Worm (Caenorhabditis elegans) whole organism, L4 larva: Measurements from ENCODE around the gene mig-22.

Experiments
- F10B5.3 ChIP-seq: sonication (generic microtip); optimal IDR thresholded peaks from 2 replicates; lab custom pipeline; 2016; ENCODE audit warnings: mild to moderate bottlenecking, missing genetic modification characterization, missing compliant biosample characterization
- F26F4.8 ChIP-seq: fragments of 200-800 bp; sonication (Bioruptor generic); conservative IDR thresholded peaks from 2 replicates; pipeline ENCODE4 v1.3.6; 2022; ENCODE audit warnings: missing genetic modification characterization, missing compliant biosample characterization
- F44E2.7 ChIP-seq: fragments of 200-800 bp; sonication (Bioruptor generic); IDR thresholded peaks from 2 replicates; pipeline ENCODE4 v2.1.2; 2022; ENCODE audit warnings: missing genetic modification characterization, missing compliant biosample characterization
- T20F7.1 ChIP-seq: fragments of 200-800 bp; sonication (Bioruptor generic); optimal IDR thresholded peaks from 2 replicates; lab custom pipeline; 2018; ENCODE audit warnings: mild to moderate bottlenecking, missing genetic modification characterization, missing compliant biosample characterization
- Y75B8A.6 ChIP-seq: fragments of 200-800 bp; sonication (Bioruptor generic); IDR thresholded peaks from 2 replicates; pipeline ENCODE4 v1.3.6; 2022; ENCODE audit warnings: missing genetic modification reagents, missing genetic modification characterization, missing compliant biosample characterization
- aly-2 ChIP-seq: sonication (generic microtip); optimal IDR thresholded peaks from 2 replicates; lab custom pipeline; 2018; ENCODE audit warnings: missing biosample characterization, missing genetic modification characterization
- ama-1 ChIP-seq: fragments of 150-350 bp; optimal IDR thresholded peaks from 2 replicates; lab custom pipeline; 2014; ENCODE audit warnings: inconsistent platforms, mixed read lengths
- ceh-44 ChIP-seq: fragments of 200-800 bp; sonication (Bioruptor generic); IDR thresholded peaks from 2 replicates; pipeline ENCODE4 v1.3.6; 2022; ENCODE audit warnings: missing genetic modification reagents, missing genetic modification characterization, missing compliant biosample characterization
- ctbp-1 ChIP-seq: fragments of 200-800 bp; sonication (Bioruptor generic); IDR thresholded peaks from 2 replicates; pipeline ENCODE4 v1.3.6; 2022; ENCODE audit warnings: missing genetic modification reagents, missing genetic modification characterization, missing compliant biosample characterization
- daf-16 ChIP-seq, 3 experiments: sonication (generic microtip); optimal IDR thresholded peaks; 2 replicates each; lab custom pipeline; 2016 to 2017; ENCODE audit warnings: missing genetic modification characterization in 3 of 3, missing genetic modification reagents in 3 of 3, mild to moderate bottlenecking in 2 of 3, missing compliant biosample characterization in 2 of 3, missing biosample characterization in 1 of 3, moderate library complexity in 1 of 3
- dmd-6 ChIP-seq: fragments of 200-800 bp; sonication (Bioruptor generic); IDR thresholded peaks from 2 replicates; pipeline ENCODE4 v1.3.6; 2022; ENCODE audit warnings: missing genetic modification reagents, missing genetic modification characterization, missing compliant biosample characterization
- dpl-1 ChIP-seq: fragments of 150-350 bp; optimal IDR thresholded peaks from 2 replicates; lab custom pipeline; 2014; ENCODE audit warnings: missing biosample characterization, missing genetic modification reagents, missing genetic modification characterization
- dve-1 ChIP-seq: sonication (generic microtip); optimal IDR thresholded peaks from 2 replicates; lab custom pipeline; 2017; ENCODE audit warnings: antibody characterized with exemption, mild to moderate bottlenecking, missing genetic modification characterization, missing compliant biosample characterization; ENCODE audit not compliant: insufficient read depth
- egl-27 ChIP-seq: sonication (generic microtip); optimal IDR thresholded peaks from 3 replicates; lab custom pipeline; 2017; ENCODE audit warnings: missing biosample characterization, missing genetic modification reagents, missing genetic modification characterization
- hif-1 ChIP-seq, 2 experiments: sonication (generic microtip); optimal IDR thresholded peaks; 2 replicates each; lab custom pipeline; 2016 to 2017; ENCODE audit warnings: missing compliant biosample characterization in 2 of 2, missing genetic modification characterization in 2 of 2, missing genetic modification reagents in 2 of 2, missing genotype in 2 of 2, mild to moderate bottlenecking in 1 of 2
- hlh-11 ChIP-seq: fragments of 200-800 bp; sonication (Bioruptor generic); optimal IDR thresholded peaks from 2 replicates; lab custom pipeline; 2018; ENCODE audit warnings: mild to moderate bottlenecking, missing genetic modification characterization, missing compliant biosample characterization
- hlh-30 ChIP-seq: sonication (generic microtip); optimal IDR thresholded peaks from 2 replicates; lab custom pipeline; 2017; ENCODE audit warnings: antibody characterized with exemption, mild to moderate bottlenecking, missing genetic modification characterization, missing compliant biosample characterization; ENCODE audit not compliant: insufficient read depth
- hmg-1.1 ChIP-seq: fragments of 200-800 bp; sonication (Bioruptor generic); IDR thresholded peaks from 2 replicates; pipeline ENCODE4 v1.3.6; 2022; ENCODE audit warnings: missing genetic modification reagents, missing genetic modification characterization, missing compliant biosample characterization
- jun-1 ChIP-seq: fragments of 150-350 bp; optimal IDR thresholded peaks from 2 replicates; lab custom pipeline; 2014; ENCODE audit warnings: missing biosample characterization, missing genetic modification reagents, missing genetic modification characterization
- lin-39 ChIP-seq: fragments of 150-350 bp; optimal IDR thresholded peaks from 2 replicates; lab custom pipeline; 2014; ENCODE audit warnings: missing biosample characterization, missing genetic modification reagents, missing genetic modification characterization
- lsy-2 ChIP-seq, 2 experiments: fragments of 150-350 bp in 1 of 2; sonication (generic microtip) in 1 of 2; optimal IDR thresholded peaks; 2 replicates each; lab custom pipeline; 2014 to 2017; ENCODE audit warnings: missing biosample characterization in 2 of 2, missing genetic modification characterization in 2 of 2
- mdl-1 ChIP-seq, 2 experiments: fragments of 150-350 bp in 1 of 2; sonication (generic microtip) in 1 of 2; optimal IDR thresholded peaks; 2 replicates each; lab custom pipeline; 2014 to 2017; ENCODE audit warnings: missing biosample characterization in 2 of 2, missing genetic modification characterization in 2 of 2
- mep-1 ChIP-seq: fragments of 150-350 bp; sonication (generic microtip); optimal IDR thresholded peaks from 3 replicates; lab custom pipeline; 2014; ENCODE audit warnings: missing biosample characterization, missing genetic modification characterization
- mes-2 ChIP-seq: sonication (generic microtip); optimal IDR thresholded peaks from 2 replicates; lab custom pipeline; 2016; ENCODE audit warnings: missing genotype, mild to moderate bottlenecking, missing genetic modification characterization, missing compliant biosample characterization; ENCODE audit not compliant: poor library complexity, severe bottlenecking
- mxl-2 ChIP-seq: fragments of 200-800 bp; sonication (Bioruptor generic); conservative IDR thresholded peaks from 2 replicates; pipeline ENCODE4 v1.3.6; 2022; ENCODE audit warnings: missing genetic modification reagents, missing genetic modification characterization, missing compliant biosample characterization
- mxl-3 ChIP-seq: fragments of 200-800 bp; sonication (Bioruptor generic); optimal IDR thresholded peaks from 2 replicates; lab custom pipeline; 2018; ENCODE audit warnings: mild to moderate bottlenecking, missing genetic modification characterization, missing compliant biosample characterization
- nhr-10 ChIP-seq: fragments of 150-350 bp; optimal IDR thresholded peaks from 2 replicates; lab custom pipeline; 2014; ENCODE audit warnings: missing biosample characterization, missing genetic modification characterization
- nhr-102 ChIP-seq: sonication (generic microtip); optimal IDR thresholded peaks from 2 replicates; lab custom pipeline; 2016; ENCODE audit warnings: mild to moderate bottlenecking, missing genetic modification characterization, moderate library complexity, missing compliant biosample characterization
- nhr-11 ChIP-seq: fragments of 150-350 bp; optimal IDR thresholded peaks from 2 replicates; lab custom pipeline; 2014; ENCODE audit warnings: missing biosample characterization, missing genetic modification characterization
- nhr-237 ChIP-seq: sonication (generic microtip); optimal IDR thresholded peaks from 2 replicates; lab custom pipeline; 2017; ENCODE audit warnings: missing biosample characterization, missing genetic modification characterization
- nhr-25 ChIP-seq: sonication (generic microtip); optimal IDR thresholded peaks from 2 replicates; lab custom pipeline; 2017; ENCODE audit warnings: missing genetic modification characterization, mild to moderate bottlenecking, missing compliant biosample characterization, antibody characterized with exemption, moderate library complexity, borderline replicate concordance; ENCODE audit not compliant: insufficient read depth
- nhr-28 ChIP-seq: fragments of 150-350 bp; optimal IDR thresholded peaks from 2 replicates; lab custom pipeline; 2014; ENCODE audit warnings: missing biosample characterization, missing genetic modification characterization
- nhr-48 ChIP-seq: sonication (generic microtip); optimal IDR thresholded peaks from 2 replicates; lab custom pipeline; 2016; ENCODE audit warnings: mild to moderate bottlenecking, missing genetic modification characterization, missing compliant biosample characterization
- nhr-76 ChIP-seq: fragments of 150-350 bp; optimal IDR thresholded peaks from 2 replicates; lab custom pipeline; 2014; ENCODE audit warnings: missing biosample characterization, missing genetic modification characterization
- nhr-77 ChIP-seq: fragments of 150-350 bp; optimal IDR thresholded peaks from 2 replicates; lab custom pipeline; 2014; ENCODE audit warnings: missing biosample characterization, missing genetic modification characterization
- pha-4 ChIP-seq, 2 experiments: fragments of 150-350 bp in 1 of 2; fragments of 200-800 bp in 1 of 2; sonication (Bioruptor generic) in 1 of 2; IDR thresholded peaks in 1 of 2; optimal IDR thresholded peaks in 1 of 2; 2 replicates each; pipeline versions ENCODE4 v1.3.6 to Lab custom; 2014 to 2022; ENCODE audit warnings: missing genetic modification characterization in 2 of 2, missing genetic modification reagents in 2 of 2, missing biosample characterization in 1 of 2, missing compliant biosample characterization in 1 of 2
- php-3 ChIP-seq: fragments of 200-800 bp; sonication (Bioruptor generic); IDR thresholded peaks from 2 replicates; pipeline ENCODE4 v1.3.6; 2022; ENCODE audit warnings: missing genetic modification reagents, missing genetic modification characterization, missing compliant biosample characterization
- pqm-1 ChIP-seq: sonication (generic microtip); optimal IDR thresholded peaks from 2 replicates; lab custom pipeline; 2017; ENCODE audit warnings: missing biosample characterization, missing genetic modification characterization
- saeg-2 ChIP-seq: fragments of 200-800 bp; sonication (Bioruptor generic); IDR thresholded peaks from 2 replicates; pipeline ENCODE4 v1.3.6; 2022; ENCODE audit warnings: missing genetic modification reagents, missing genetic modification characterization, missing compliant biosample characterization
- skn-1 ChIP-seq: fragments of 150-350 bp; optimal IDR thresholded peaks from 2 replicates; lab custom pipeline; 2014; ENCODE audit warnings: missing biosample characterization, missing genetic modification characterization
- spr-1 ChIP-seq: sonication (generic microtip); optimal IDR thresholded peaks from 2 replicates; lab custom pipeline; 2016; ENCODE audit warnings: mild to moderate bottlenecking, missing genetic modification characterization, missing compliant biosample characterization
- tag-97 ChIP-seq: fragments of 200-800 bp; sonication (Bioruptor generic); IDR thresholded peaks from 2 replicates; pipeline ENCODE4 v1.3.6; 2022; ENCODE audit warnings: missing genetic modification characterization, missing compliant biosample characterization
- tra-1 ChIP-seq: fragments of 200-800 bp; sonication (Bioruptor generic); IDR thresholded peaks from 2 replicates; pipeline ENCODE4 v1.3.6; 2022; ENCODE audit warnings: missing genetic modification reagents, missing genetic modification characterization, missing compliant biosample characterization
- unc-62 ChIP-seq, 3 experiments: fragments of 150-350 bp in 1 of 3; sonication (generic microtip); optimal IDR thresholded peaks in 2 of 3; peaks in 1 of 3; 1 replicate in 1 of 3; 2 replicates in 2 of 3; lab custom pipeline; 2014 to 2017; ENCODE audit warnings: missing biosample characterization in 3 of 3, missing genetic modification characterization in 3 of 3, missing genetic modification reagents in 3 of 3, missing genotype in 1 of 3
- zip-2 ChIP-seq: fragments of 150-350 bp; optimal IDR thresholded peaks from 2 replicates; lab custom pipeline; 2014; ENCODE audit warnings: missing biosample characterization, missing genetic modification characterization
- ztf-7 ChIP-seq: fragments of 150-350 bp; optimal IDR thresholded peaks from 2 replicates; lab custom pipeline; 2014; ENCODE audit warnings: missing biosample characterization, missing genetic modification characterization

Gene mig-22

DNA sequence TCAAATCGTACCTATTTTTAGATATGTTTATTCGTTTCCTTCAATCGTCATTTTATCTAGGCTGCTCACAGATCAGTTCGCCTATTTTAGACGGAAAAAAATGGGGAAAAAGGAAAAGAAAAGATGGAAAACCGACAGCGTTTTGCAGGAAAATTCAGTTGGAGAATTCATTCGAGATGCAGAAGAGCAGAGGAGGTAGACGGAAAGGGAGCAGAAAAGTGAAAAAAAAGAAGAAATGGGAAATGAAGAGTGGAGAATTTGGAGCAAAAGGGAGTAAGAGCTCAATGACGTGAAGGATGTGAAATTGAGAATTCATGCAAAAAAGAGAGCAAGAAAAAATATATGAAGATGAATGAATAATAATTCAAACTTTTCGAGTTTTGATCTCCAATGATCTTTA, 17.4 kb upstream of the mig-22 start:
- TF ChIP-seq nhr-102 (tag; lab: Kevin White, UChicago) (no peak), hmg-1.1 (no peak), php-3 (no peak), ama-1 (lab: Kevin White, UChicago) (no peak), zip-2 (no peak), lin-39 (tag; lab: Kevin White, UChicago) (no peak), lsy-2 (tag; optimal IDR thresholded peaks at IDR 0.05; lab: Kevin White, UChicago) (no peak), ctbp-1 (GFP tag; lab: Robert Waterston, UW) (no peak), jun-1 (tag; lab: Kevin White, UChicago) (no peak), mxl-2 (no peak), ztf-7 (no peak), ceh-44 (GFP tag; lab: Robert Waterston, UW) (no peak), saeg-2 (no peak), skn-1 (tag; lab: Kevin White, UChicago) (no peak)

DNA sequence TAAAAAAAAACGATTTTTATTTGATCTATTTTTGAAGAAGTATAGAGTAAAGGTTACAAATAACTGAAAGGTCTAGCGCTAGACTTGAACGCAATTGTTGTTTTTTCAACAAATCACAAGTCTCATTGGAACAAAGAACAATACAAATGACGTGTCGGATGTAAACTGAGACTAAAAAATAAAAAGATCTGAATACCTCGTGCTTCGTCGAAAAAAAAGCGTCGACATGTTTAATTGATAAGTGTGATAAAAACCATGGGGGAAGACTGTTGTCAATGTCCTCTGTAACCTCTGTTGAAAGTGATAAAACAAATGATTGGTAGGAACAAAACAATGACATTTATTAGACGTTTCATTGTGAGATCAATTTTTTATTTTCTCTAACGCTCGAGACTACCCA, 15.6 kb upstream of the mig-22 start:
- TF ChIP-seq mxl-3: peak; percentile 3
- TF ChIP-seq dve-1 (tag; lab: Kevin White, UChicago): peak; percentile 92
- TF ChIP-seq lsy-2 (tag; optimal IDR thresholded peaks at IDR 0.05; lab: Kevin White, UChicago): peak in 1 of 2 experiments; percentile 47
- TF ChIP-seq mdl-1 (tag; optimal IDR thresholded peaks at IDR 0.05; lab: Kevin White, UChicago): peak in 1 of 2 experiments; percentile 77
- TF ChIP-seq hlh-11 (tag; lab: Kevin White, UChicago): peak; percentile 88
- TF ChIP-seq php-3: peak; percentile 87
- TF ChIP-seq F44E2.7 (GFP tag; lab: Robert Waterston, UW): no peak
- no peak for TF ChIP-seq F26F4.8 (GFP tag; lab: Robert Waterston, UW)
- peak; percentile 7 for TF ChIP-seq nhr-25 (tag; lab: Kevin White, UChicago)
- TF ChIP-seq tra-1 (GFP tag; lab: Robert Waterston, UW): 0 out of 2 replicates have a peak, but pooled peaks have one; percentile 52
- TF ChIP-seq nhr-48 (tag; lab: Kevin White, UChicago): peak; percentile 58
- TF ChIP-seq spr-1 (tag; lab: Kevin White, UChicago): no peak
- TF ChIP-seq F10B5.3: no peak
- peak; percentile 46 for TF ChIP-seq mep-1 (tag; lab: Kevin White, UChicago)
- TF ChIP-seq pqm-1 (tag; lab: Kevin White, UChicago): peak; percentile 50
- TF ChIP-seq T20F7.1: peak; percentile 57
- peak; percentile 78 for TF ChIP-seq nhr-28 (tag; lab: Kevin White, UChicago)
- TF ChIP-seq hif-1 (tag; optimal IDR thresholded peaks at IDR 0.05; lab: Kevin White, UChicago): peak in 1 of 2 experiments; percentile 38
- peak; percentile 70 for TF ChIP-seq nhr-77 (tag; lab: Kevin White, UChicago)
- no peak for TF ChIP-seq daf-16 (GFP tag; optimal IDR thresholded peaks at IDR 0.05; lab: Kevin White, UChicago)
- TF ChIP-seq daf-16 (tag; optimal IDR thresholded peaks at IDR 0.05; lab: Kevin White, UChicago): peak; percentile 83
- peak; percentile 91 for TF ChIP-seq hlh-30 (tag; lab: Kevin White, UChicago)
- TF ChIP-seq nhr-76 (tag; lab: Kevin White, UChicago): no peak
- peak; percentile 96 for TF ChIP-seq dmd-6
- TF ChIP-seq, all 104 proteins: peak for 18

DNA sequence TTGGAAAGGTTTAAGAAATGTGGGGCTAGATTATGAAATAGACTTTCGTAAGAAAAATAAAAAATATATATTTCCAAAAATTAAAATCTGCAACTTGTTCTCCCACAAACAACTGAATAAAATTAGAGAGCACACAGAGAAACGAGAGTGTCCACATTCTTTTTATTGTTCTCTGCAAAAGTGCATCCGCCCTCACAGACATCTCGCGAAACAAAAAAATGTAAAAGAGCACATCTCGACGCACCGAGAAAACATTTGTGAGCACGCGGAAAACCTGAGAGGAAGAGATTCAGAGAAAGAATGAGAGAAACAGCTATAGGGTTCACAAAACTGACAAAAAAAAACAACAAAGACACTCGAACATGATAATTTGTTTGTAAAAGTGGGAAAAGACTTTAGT, 14.9 kb upstream of the mig-22 start:
- peak in 1 of 2 experiments; percentile 4 for TF ChIP-seq daf-16 (GFP tag; optimal IDR thresholded peaks at IDR 0.05; lab: Kevin White, UChicago)
- TF ChIP-seq daf-16 (tag; optimal IDR thresholded peaks at IDR 0.05; lab: Kevin White, UChicago): no peak
- peak in 1 of 2 experiments; percentile 45 for TF ChIP-seq mdl-1 (tag; optimal IDR thresholded peaks at IDR 0.05; lab: Kevin White, UChicago)
- TF ChIP-seq nhr-10: no peak
- TF ChIP-seq dpl-1: peak; percentile 12
- TF ChIP-seq aly-2: no peak
- no peak for TF ChIP-seq tag-97
- no peak for TF ChIP-seq nhr-237 (tag; lab: Kevin White, UChicago)
- TF ChIP-seq lsy-2 (tag; optimal IDR thresholded peaks at IDR 0.05; lab: Kevin White, UChicago): peak in 1 of 2 experiments; percentile 47
- peak; percentile 2 for TF ChIP-seq hlh-11 (tag; lab: Kevin White, UChicago)
- TF ChIP-seq pha-4 (GFP tag; IDR thresholded peaks at IDR 0.05; lab: Robert Waterston, UW): no peak
- no peak for TF ChIP-seq pha-4 (tag; optimal IDR thresholded peaks at IDR 0.05; lab: Kevin White, UChicago)
- no peak for TF ChIP-seq F10B5.3
- TF ChIP-seq nhr-11 (tag; lab: Kevin White, UChicago): peak; percentile 4
- TF ChIP-seq Y75B8A.6 (GFP tag; lab: Robert Waterston, UW): no peak
- TF ChIP-seq dmd-6: 0 out of 2 replicates have a peak, but pooled peaks have one; percentile 20
- TF ChIP-seq unc-62 (GFP tag; optimal IDR thresholded peaks at IDR 0.05 in 1 of 2; lab: Kevin White, UChicago): peak in 1 of 2 experiments; percentile 93
- no peak for TF ChIP-seq unc-62 (tag; optimal IDR thresholded peaks at IDR 0.05; lab: Kevin White, UChicago)
- no peak for TF ChIP-seq egl-27 (tag; lab: Kevin White, UChicago)
- no peak for TF ChIP-seq mes-2 (tag; lab: Kevin White, UChicago)
- peak; percentile 52 for TF ChIP-seq hlh-30 (tag; lab: Kevin White, UChicago)
